Fruit fly (Drosophila melanogaster): ENCODE results near the gene mbo.
A peak's percentile ranks its signal among the peaks of the same experiment; 100 is the strongest.

Gene mbo

dm6 chr3R:12662531-12662930, 16.3 kb downstream of the mbo start, which contains the start of gene CG14395 (continued):
- TF ChIP-seq dimm (GFP tag; IDR thresholded peaks at IDR 0.05) (no peak), CG2120 (GFP tag; optimal IDR thresholded peaks at IDR 0.05) (no peak), Dll (GFP tag; IDR thresholded peaks at IDR 0.05; ENCODE audit: partially characterized antibody) (no peak), fd96Cb (tag; optimal IDR thresholded peaks at IDR 0.05) (no peak), jumu (GFP tag; optimal IDR thresholded peaks at IDR 0.05) (no peak), CG1647 (GFP tag; optimal IDR thresholded peaks at IDR 0.05) (no peak), CG11085 (GFP tag; IDR thresholded peaks at IDR 0.05) (0 out of 2 replicates have a peak, but pooled peaks have one; percentile 14), CG12071 (GFP tag; optimal IDR thresholded peaks at IDR 0.05) (no peak), Blimp-1 (GFP tag; optimal IDR thresholded peaks at IDR 0.05) (peak; percentile 50), CG30020 (tag; optimal IDR thresholded peaks at IDR 0.05) (no peak), Ptx1 (GFP tag; IDR thresholded peaks at IDR 0.05) (no peak), Awh (GFP tag; IDR thresholded peaks at IDR 0.05) (no peak), CG3726 (GFP tag; IDR thresholded peaks at IDR 0.05) (peak; percentile 18; the same call in 1 of the 3 replicates), run (tag; optimal IDR thresholded peaks at IDR 0.05) (no peak), toy (GFP tag; IDR thresholded peaks at IDR 0.05) (no peak), jigr1 (GFP tag; IDR thresholded peaks at IDR 0.05) (no peak), nerfin-2 (GFP tag; IDR thresholded peaks at IDR 0.05; ENCODE audit: partially characterized antibody) (no peak), CG14710 (tag; optimal IDR thresholded peaks at IDR 0.05) (no peak), Oaz (GFP tag; IDR thresholded peaks at IDR 0.05) (no peak), cwo (GFP tag; optimal IDR thresholded peaks at IDR 0.05) (no peak), mld (GFP tag; IDR thresholded peaks at IDR 0.05; ENCODE audit: partially characterized antibody) (no peak), fd64A (GFP tag; optimal IDR thresholded peaks at IDR 0.05) (no peak), dmrt99B (tag; optimal IDR thresholded peaks at IDR 0.05) (no peak), Neu2 (GFP tag; optimal IDR thresholded peaks at IDR 0.05; ENCODE audit: borderline replicate concordance) (no peak), ftz-f1 (GFP tag; optimal IDR thresholded peaks at IDR 0.05) (no peak), CG17359 (tag; optimal IDR thresholded peaks at IDR 0.05) (no peak), gce (GFP tag; IDR thresholded peaks at IDR 0.05) (no peak), amos (GFP tag; IDR thresholded peaks at IDR 0.05; ENCODE audit: partially characterized antibody) (no peak), CG4328 (GFP tag; optimal IDR thresholded peaks at IDR 0.05) (no peak), CG13894 (tag; optimal IDR thresholded peaks at IDR 0.05) (no peak), CG7745 (tag; optimal IDR thresholded peaks at IDR 0.05) (no peak), vvl (GFP tag; IDR thresholded peaks at IDR 0.05) (0 out of 2 replicates have a peak, but pooled peaks have one; percentile 27), btn (GFP tag; optimal IDR thresholded peaks at IDR 0.05) (no peak), ken (GFP tag; IDR thresholded peaks at IDR 0.05) (0 out of 3 replicates have a peak, but pooled peaks have one; percentile 18), lmd (GFP tag; IDR thresholded peaks at IDR 0.05) (peak; percentile 15; the same call in 1 of the 2 replicates), scrt (GFP tag; optimal IDR thresholded peaks at IDR 0.05) (no peak), Atf6 (GFP tag; IDR thresholded peaks at IDR 0.05) (no peak), CG6791 (GFP tag; IDR thresholded peaks at IDR 0.05; ENCODE audit: partially characterized antibody) (no peak), bcd (GFP tag; optimal IDR thresholded peaks at IDR 0.05) (no peak), zfh1 (GFP tag; IDR thresholded peaks at IDR 0.05) (no peak), hbn (GFP tag; IDR thresholded peaks at IDR 0.05; ENCODE audit: partially characterized antibody) (no peak), CG15696 (tag; optimal IDR thresholded peaks at IDR 0.05) (no peak), CG9817 (tag; optimal IDR thresholded peaks at IDR 0.05) (no peak), CG18262 (tag; optimal IDR thresholded peaks at IDR 0.05) (no peak), ci (GFP tag; IDR thresholded peaks at IDR 0.05) (0 out of 3 replicates have a peak, but pooled peaks have one; percentile 19), emc (GFP tag; optimal IDR thresholded peaks at IDR 0.05) (no peak), Hr78 (GFP tag; optimal IDR thresholded peaks at IDR 0.05) (no peak), gcm (GFP tag; optimal IDR thresholded peaks at IDR 0.05) (no peak), Drgx (GFP tag; IDR thresholded peaks at IDR 0.05) (peak; percentile 29; the same call in 1 of the 2 replicates)
